Worm (Caenorhabditis elegans) whole organism, young adult: Measurements from ENCODE around the gene srlf-11.

Experiments used
- T26A5.8 ChIP-seq: sonication (generic microtip); optimal IDR thresholded peaks from 2 replicates; lab custom pipeline; 2016; ENCODE audit warnings: missing genetic modification characterization, missing compliant biosample characterization
- unc-62 ChIP-seq: fragments of 150-350 bp; optimal IDR thresholded peaks from 2 replicates; lab custom pipeline; 2014; ENCODE audit warnings: missing biosample characterization, missing genetic modification reagents, missing genetic modification characterization

DNA sequence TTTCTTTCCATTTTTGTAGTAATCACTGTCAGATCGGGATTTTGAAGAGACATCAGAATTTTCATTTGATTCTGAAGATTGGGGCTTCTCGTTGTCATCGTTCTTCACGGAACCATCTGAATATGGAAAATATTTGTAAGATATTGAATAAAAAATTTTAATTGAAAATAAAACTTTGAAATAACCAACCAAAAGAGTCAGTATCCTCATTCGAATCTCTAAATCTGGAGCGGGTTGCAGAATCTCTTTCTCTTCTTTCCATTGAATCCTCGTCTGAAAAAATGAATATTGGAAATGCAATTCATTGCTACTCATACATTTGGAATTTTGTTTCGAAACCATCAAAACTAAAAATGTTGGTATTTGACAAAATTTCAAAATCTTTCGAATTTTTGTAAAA lies 12.3 kb upstream of the srlf-11 start:
- TF ChIP-seq unc-62 (GFP tag; lab: Kevin White, UChicago) = no peak
- no peak for TF ChIP-seq T26A5.8 (tag; lab: Kevin White, UChicago)
